Worm (Caenorhabditis elegans): ENCODE data around the gene ZC155.2.

- TF ChIP-seq him-1 (tag; optimal IDR thresholded peaks at IDR 0.05) (no peak), dao-5 (tag; optimal IDR thresholded peaks at IDR 0.05) (no peak)
These were observed 39.6 kb upstream of the ZC155.2 start for ce11 chrIII:5179166-5179565.

Data from whole organism, L4/young adult.